Fruit fly (Drosophila melanogaster) whole organism: ENCODE measurements around the gene CG15549.

Source experiments
- EcR ChIP-seq, 2 experiments: fragments of >200 bp; optimal IDR thresholded peaks; 2 replicates each; lab custom pipeline; 2017; ENCODE audit warnings: missing biosample characterization in 2 of 2, missing genetic modification characterization in 2 of 2, missing genetic modification reagents in 2 of 2
- pan ChIP-seq: fragments of >200 bp; optimal IDR thresholded peaks from 2 replicates; lab custom pipeline; 2017

DNA sequence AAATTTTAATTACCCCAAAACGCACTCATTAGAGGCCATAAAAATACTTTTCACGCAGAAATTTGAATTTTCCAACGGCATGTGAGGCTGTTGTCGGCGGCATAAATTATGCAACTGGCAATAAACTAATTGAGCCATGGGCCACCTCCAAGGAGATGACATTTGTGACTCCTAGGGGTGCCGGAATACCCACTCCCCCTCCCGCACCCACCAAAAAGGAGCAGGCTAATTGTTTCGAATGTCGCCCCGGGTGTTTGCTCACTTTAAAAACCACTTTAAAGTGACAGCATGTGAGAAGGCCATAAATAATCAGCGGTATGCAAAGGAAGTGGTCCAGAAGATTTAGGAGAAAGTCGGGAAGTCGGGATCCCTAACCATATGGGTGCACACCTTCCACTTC is 13.9 kb downstream of the CG15549 start:
- TF ChIP-seq pan (lab: Kevin White, UChicago) (no peak), EcR (GFP tag; optimal IDR thresholded peaks at IDR 0.05; lab: Kevin White, UChicago) (no peak)
